Fruit fly (Drosophila melanogaster) whole organism, embryonic: ENCODE measurements around the gene RpS29.

Experiments used
- B-H2 ChIP-seq: fragments of 200-800 bp; sonication (Bioruptor generic); optimal IDR thresholded peaks from 2 replicates; lab custom pipeline; 2018; ENCODE audit warnings: missing biosample characterization, mild to moderate bottlenecking, missing genetic modification characterization
- CG1024 ChIP-seq: fragments of 200-800 bp; sonication (Bioruptor generic); IDR thresholded peaks from 2 replicates; pipeline ENCODE4 v1.3.6; 2022; ENCODE audit warnings: missing biosample characterization, missing genetic modification characterization
- CG10462 ChIP-seq: fragments of 200-800 bp; sonication (Bioruptor generic); optimal IDR thresholded peaks from 2 replicates; lab custom pipeline; 2016; ENCODE audit warnings: missing biosample characterization, missing genetic modification characterization
- CG10979 ChIP-seq: fragments of 200-800 bp; sonication (Bioruptor generic); optimal IDR thresholded peaks from 2 replicates; lab custom pipeline; 2018; ENCODE audit warnings: missing biosample characterization, mild to moderate bottlenecking, missing genetic modification characterization, moderate library complexity
- CG11504 ChIP-seq: fragments of 200-800 bp; sonication (Bioruptor generic); optimal IDR thresholded peaks from 3 replicates; lab custom pipeline; 2019; ENCODE audit warnings: missing biosample characterization, mild to moderate bottlenecking, missing genetic modification characterization, moderate library complexity
- CG12219 ChIP-seq: fragments of 200-800 bp; sonication (Bioruptor generic); optimal IDR thresholded peaks from 3 replicates; lab custom pipeline; 2018; ENCODE audit warnings: missing biosample characterization, mild to moderate bottlenecking, missing genetic modification characterization
- CG13424 ChIP-seq: fragments of 200-800 bp; sonication (Bioruptor generic); optimal IDR thresholded peaks from 2 replicates; lab custom pipeline; 2019; ENCODE audit warnings: missing biosample characterization, mild to moderate bottlenecking, missing genetic modification characterization, moderate library complexity
- CG14710 ChIP-seq: fragments of 200-800 bp; sonication (Bioruptor generic); optimal IDR thresholded peaks from 3 replicates; lab custom pipeline; 2019; ENCODE audit warnings: missing biosample characterization, mild to moderate bottlenecking, missing genetic modification characterization, moderate library complexity
- CG15479 ChIP-seq: fragments of 200-800 bp; sonication (Bioruptor generic); optimal IDR thresholded peaks from 3 replicates; lab custom pipeline; 2019; ENCODE audit warnings: missing biosample characterization, mild to moderate bottlenecking, missing genetic modification characterization, moderate library complexity
- CG1602 ChIP-seq: fragments of 200-800 bp; sonication (Bioruptor generic); optimal IDR thresholded peaks from 3 replicates; lab custom pipeline; 2016; ENCODE audit warnings: missing biosample characterization, missing genetic modification characterization
- CG30431 ChIP-seq: fragments of 200-800 bp; sonication (Bioruptor generic); optimal IDR thresholded peaks from 2 replicates; lab custom pipeline; 2017; ENCODE audit warnings: missing biosample characterization, missing genetic modification characterization
- CG31388 ChIP-seq: fragments of 200-800 bp; sonication (Bioruptor generic); optimal IDR thresholded peaks from 2 replicates; lab custom pipeline; 2016; ENCODE audit warnings: missing biosample characterization, missing genetic modification characterization
- CG3995 ChIP-seq: fragments of 200-800 bp; sonication (Bioruptor generic); optimal IDR thresholded peaks from 3 replicates; lab custom pipeline; 2016; ENCODE audit warnings: missing biosample characterization, missing genetic modification characterization
- CG4328 ChIP-seq: fragments of 200-800 bp; sonication (Bioruptor generic); optimal IDR thresholded peaks from 3 replicates; lab custom pipeline; 2017; ENCODE audit warnings: missing biosample characterization, missing genetic modification reagents, missing genetic modification characterization
- CG6272 ChIP-seq: fragments of 200-800 bp; sonication (Bioruptor generic); IDR thresholded peaks from 2 replicates; pipeline ENCODE4 v1.3.6; 2022; ENCODE audit warnings: missing biosample characterization, missing genetic modification characterization
- CG6654 ChIP-seq: fragments of 200-800 bp; sonication (Bioruptor generic); optimal IDR thresholded peaks from 2 replicates; lab custom pipeline; 2017; ENCODE audit warnings: missing biosample characterization, mild to moderate bottlenecking, missing genetic modification characterization
- CG7963 ChIP-seq: fragments of 200-800 bp; sonication (Bioruptor generic); IDR thresholded peaks from 3 replicates; pipeline ENCODE4 v1.3.6; 2022; ENCODE audit warnings: missing biosample characterization, missing genetic modification characterization; ENCODE audit not compliant: partially characterized antibody
- Camta ChIP-seq: fragments of 200-800 bp; sonication (Bioruptor generic); optimal IDR thresholded peaks from 2 replicates; lab custom pipeline; 2016; ENCODE audit warnings: missing biosample characterization, missing genetic modification characterization
- Fer2 ChIP-seq: fragments of 200-800 bp; sonication (Bioruptor generic); optimal IDR thresholded peaks from 2 replicates; lab custom pipeline; 2018; ENCODE audit warnings: missing biosample characterization, mild to moderate bottlenecking, missing genetic modification characterization, moderate library complexity
- Gsc ChIP-seq: fragments of 200-800 bp; sonication (Bioruptor generic); IDR thresholded peaks from 2 replicates; pipeline ENCODE4 v1.3.6; 2022; ENCODE audit warnings: missing biosample characterization, missing genetic modification characterization
- HHEX ChIP-seq: fragments of 200-800 bp; sonication (Bioruptor generic); optimal IDR thresholded peaks from 3 replicates; lab custom pipeline; 2017; ENCODE audit warnings: missing biosample characterization, mild to moderate bottlenecking, missing genetic modification characterization, missing genetic modification reagents
- HmgZ ChIP-seq: fragments of 200-800 bp; sonication (Bioruptor generic); optimal IDR thresholded peaks from 2 replicates; lab custom pipeline; 2018; ENCODE audit warnings: missing biosample characterization, mild to moderate bottlenecking, missing genetic modification characterization
- Hmr ChIP-seq: fragments of 200-800 bp; sonication (Bioruptor generic); optimal IDR thresholded peaks from 3 replicates; lab custom pipeline; 2017; ENCODE audit warnings: mild to moderate bottlenecking, missing biosample characterization, missing genetic modification reagents, missing genetic modification characterization
- Hsf ChIP-seq: fragments of 200-800 bp; sonication (Bioruptor generic); optimal IDR thresholded peaks from 3 replicates; lab custom pipeline; 2016; ENCODE audit warnings: missing biosample characterization, missing genetic modification characterization
- Mrtf ChIP-seq: fragments of 200-800 bp; sonication (Bioruptor generic); IDR thresholded peaks from 3 replicates; pipeline ENCODE4 v1.3.6; 2022; ENCODE audit warnings: missing biosample characterization, missing genetic modification characterization
- Poxn ChIP-seq: fragments of 200-800 bp; sonication (Bioruptor generic); IDR thresholded peaks from 2 replicates; pipeline ENCODE4 v1.3.6; 2022; ENCODE audit warnings: missing biosample characterization, missing genetic modification characterization
- Sox100B ChIP-seq: fragments of 200-800 bp; sonication (Bioruptor generic); optimal IDR thresholded peaks from 3 replicates; lab custom pipeline; 2018; ENCODE audit warnings: missing biosample characterization, mild to moderate bottlenecking, missing genetic modification characterization
- Sry-β ChIP-seq: fragments of 200-800 bp; sonication (Bioruptor generic); optimal IDR thresholded peaks from 2 replicates; lab custom pipeline; 2018; ENCODE audit warnings: missing biosample characterization, mild to moderate bottlenecking, missing genetic modification characterization, moderate library complexity
- Ssrp ChIP-seq: fragments of 200-800 bp; sonication (Bioruptor generic); optimal IDR thresholded peaks from 2 replicates; lab custom pipeline; 2018; ENCODE audit warnings: missing biosample characterization, mild to moderate bottlenecking, missing genetic modification characterization, moderate library complexity
- Tbp ChIP-seq: fragments of >200 bp; optimal IDR thresholded peaks from 2 replicates; lab custom pipeline; 2018; ENCODE audit warnings: missing biosample characterization, missing genetic modification characterization
- ato ChIP-seq: fragments of 200-800 bp; sonication (Bioruptor generic); IDR thresholded peaks from 2 replicates; pipeline ENCODE4 v1.3.6; 2022; ENCODE audit warnings: missing biosample characterization, missing genetic modification characterization; ENCODE audit not compliant: partially characterized antibody
- bbx ChIP-seq: fragments of 200-800 bp; sonication (Bioruptor generic); IDR thresholded peaks from 2 replicates; pipeline ENCODE4 v1.3.6; 2022; ENCODE audit warnings: missing biosample characterization, missing genetic modification characterization; ENCODE audit not compliant: partially characterized antibody
- dati ChIP-seq: fragments of 200-800 bp; sonication (Bioruptor generic); IDR thresholded peaks from 2 replicates; pipeline ENCODE4 v1.3.6; 2022; ENCODE audit warnings: missing biosample characterization, missing genetic modification characterization
- dimm ChIP-seq: fragments of 200-800 bp; sonication (Bioruptor generic); IDR thresholded peaks from 2 replicates; pipeline ENCODE4 v1.3.6; 2022; ENCODE audit warnings: missing biosample characterization, missing genetic modification characterization
- gsb-n ChIP-seq: fragments of 200-800 bp; sonication (Bioruptor generic); optimal IDR thresholded peaks from 3 replicates; lab custom pipeline; 2018; ENCODE audit warnings: missing biosample characterization, mild to moderate bottlenecking, missing genetic modification characterization
- ham ChIP-seq: fragments of 200-800 bp; sonication (Bioruptor generic); IDR thresholded peaks from 2 replicates; pipeline ENCODE4 v1.3.6; 2022; ENCODE audit warnings: missing biosample characterization, missing genetic modification characterization
- jigr1 ChIP-seq: fragments of 200-800 bp; sonication (Bioruptor generic); IDR thresholded peaks from 3 replicates; pipeline ENCODE4 v1.3.6; 2022; ENCODE audit warnings: missing biosample characterization, missing genetic modification characterization
- lab ChIP-seq: fragments of 200-800 bp; sonication (Bioruptor generic); optimal IDR thresholded peaks from 3 replicates; lab custom pipeline; 2017; ENCODE audit warnings: missing biosample characterization, missing genetic modification characterization, mild to moderate bottlenecking, moderate library complexity, missing genetic modification reagents
- lov ChIP-seq, 2 experiments: fragments of 200-800 bp in 1 of 2; fragments of >200 bp in 1 of 2; sonication (Bioruptor generic) in 1 of 2; IDR thresholded peaks in 1 of 2; optimal IDR thresholded peaks in 1 of 2; 2 replicates in 1 of 2; 3 replicates in 1 of 2; pipeline versions ENCODE4 v1.3.6 to Lab custom; 2017 to 2022; ENCODE audit warnings: missing biosample characterization in 1 of 2, missing genetic modification characterization in 1 of 2
- nmo ChIP-seq: fragments of 200-800 bp; sonication (Bioruptor generic); optimal IDR thresholded peaks from 2 replicates; lab custom pipeline; 2018; ENCODE audit warnings: missing biosample characterization, mild to moderate bottlenecking, missing genetic modification characterization, moderate library complexity
- prd ChIP-seq, 3 experiments: fragments of >200 bp in 2 of 3; fragments of 200-800 bp in 1 of 3; sonication (Bioruptor generic) in 1 of 3; optimal IDR thresholded peaks in 2 of 3; IDR thresholded peaks in 1 of 3; 2 replicates in 2 of 3; 3 replicates in 1 of 3; pipeline versions ENCODE4 v1.3.6 to Lab custom; 2017 to 2022; ENCODE audit warnings: missing biosample characterization in 1 of 3, missing genetic modification characterization in 1 of 3
- pros ChIP-seq: fragments of 200-800 bp; sonication (Bioruptor generic); optimal IDR thresholded peaks from 3 replicates; lab custom pipeline; 2019; ENCODE audit warnings: missing biosample characterization, mild to moderate bottlenecking, missing genetic modification characterization, moderate library complexity
- ro ChIP-seq: fragments of 200-800 bp; sonication (Bioruptor generic); IDR thresholded peaks from 2 replicates; pipeline ENCODE4 v1.3.6; 2022; ENCODE audit warnings: missing biosample characterization, missing genetic modification characterization
- sd ChIP-seq: fragments of 200-800 bp; sonication (Bioruptor generic); optimal IDR thresholded peaks from 3 replicates; lab custom pipeline; 2018; ENCODE audit warnings: missing biosample characterization, mild to moderate bottlenecking, missing genetic modification characterization, moderate library complexity
- sens ChIP-seq: fragments of 200-800 bp; sonication (Bioruptor generic); peaks from one replicate; lab custom pipeline; 2016; ENCODE audit warnings: missing biosample characterization, missing genetic modification characterization
- tx ChIP-seq: fragments of 200-800 bp; sonication (Bioruptor generic); optimal IDR thresholded peaks from 2 replicates; lab custom pipeline; 2016; ENCODE audit warnings: missing biosample characterization, missing genetic modification characterization
- zen ChIP-seq: fragments of 200-800 bp; sonication (Bioruptor generic); optimal IDR thresholded peaks from 3 replicates; lab custom pipeline; 2018; ENCODE audit warnings: missing biosample characterization, mild to moderate bottlenecking, missing genetic modification characterization, moderate library complexity

The RpS29 gene

DNA sequence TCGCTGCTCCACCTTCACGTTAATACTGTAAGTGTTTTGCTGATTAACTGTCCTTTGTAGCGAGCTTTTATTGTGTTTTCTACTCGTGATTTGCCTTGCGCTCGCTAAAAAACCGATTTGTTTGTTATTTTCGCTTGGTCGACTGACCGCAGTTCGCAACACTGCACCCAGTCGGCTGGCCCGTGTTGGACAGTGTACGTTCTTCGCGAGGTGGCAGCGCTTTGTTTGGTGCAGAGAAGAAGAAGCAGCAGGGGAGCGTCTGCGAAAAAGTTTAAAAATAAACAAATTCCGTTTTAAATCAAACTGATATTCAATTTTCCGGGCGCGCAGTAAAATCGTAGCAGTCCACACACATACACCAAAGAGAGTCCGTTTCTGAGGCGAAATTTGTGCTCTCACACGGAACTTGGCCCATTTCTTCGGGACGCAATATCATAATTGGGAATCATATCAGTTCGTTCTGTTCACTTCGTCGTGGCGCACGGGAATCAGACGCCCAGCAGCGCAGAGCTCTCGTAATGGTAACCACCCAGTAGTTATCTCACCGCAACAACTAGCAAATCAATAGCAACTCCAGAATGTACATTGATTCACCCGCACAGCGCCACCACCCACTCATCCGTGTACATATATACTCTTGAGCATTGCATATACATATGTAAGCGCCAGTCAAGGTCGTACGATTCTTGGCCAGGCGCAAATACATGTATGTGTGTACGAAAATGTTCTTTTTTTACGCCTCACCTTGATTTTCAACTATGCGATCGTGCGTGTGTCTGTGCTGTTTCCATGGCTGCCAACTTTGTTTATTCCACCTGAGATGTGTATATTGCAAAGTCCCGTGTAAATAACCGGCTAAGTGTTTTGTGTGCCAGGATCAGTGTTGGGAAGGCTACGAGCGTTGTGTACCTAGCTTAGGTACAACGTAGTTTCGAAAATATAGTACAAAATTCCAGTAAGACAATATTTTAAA is 9.9 kb upstream of the RpS29 start, which contains the start of gene Naa80 (continued):
- TF ChIP-seq B-H2 (GFP tag; lab: Kevin White, UChicago) (peak; percentile 84), Hmr (GFP tag; lab: Kevin White, UChicago) (peak; percentile 83), CG11504 (tag; lab: Kevin White, UChicago) (no peak), CG4328 (GFP tag; lab: Kevin White, UChicago) (peak; percentile 1), Hsf (GFP tag; lab: Kevin White, UChicago) (peak; percentile 75), lab (peak; percentile 83), nmo (GFP tag; lab: Kevin White, UChicago) (peak; percentile 63), Ssrp (tag; lab: Kevin White, UChicago) (peak; percentile 12), CG30431 (GFP tag; lab: Kevin White, UChicago) (no peak), Sry-β (no peak), ato (GFP tag; lab: Robert Waterston, UW) (no peak; the same call in 1 of the 2 replicates), jigr1 (GFP tag; lab: Robert Waterston, UW) (no peak), dati (GFP tag; lab: Robert Waterston, UW) (no peak), Fer2 (tag; lab: Kevin White, UChicago) (peak; percentile 8), sd (tag; lab: Kevin White, UChicago) (peak; percentile 52), CG7963 (GFP tag; lab: Robert Waterston, UW) (no peak), CG1024 (GFP tag; lab: Robert Waterston, UW) (peak; percentile 48; the same call in 1 of the 2 replicates), HHEX (GFP tag; lab: Kevin White, UChicago) (peak; percentile 66), CG12219 (GFP tag; lab: Kevin White, UChicago) (no peak), Mrtf (no peak), CG10462 (no peak), ham (GFP tag; lab: Robert Waterston, UW) (no peak), CG1602 (peak; percentile 21), dimm (GFP tag; lab: Robert Waterston, UW) (no peak), gsb-n (tag; lab: Kevin White, UChicago) (no peak), CG10979 (tag; lab: Kevin White, UChicago) (peak; percentile 21), Sox100B (GFP tag; lab: Kevin White, UChicago) (no peak), zen (tag; lab: Kevin White, UChicago) (peak; percentile 15), ro (GFP tag; lab: Robert Waterston, UW) (no peak), CG31388 (GFP tag; lab: Kevin White, UChicago) (no peak), CG14710 (peak; percentile 43), Camta (GFP tag; lab: Kevin White, UChicago) (peak; percentile 35), sens (GFP tag; lab: Kevin White, UChicago) (peak; percentile 85), prd (optimal IDR thresholded peaks at IDR 0.05; lab: Kevin White, UChicago) (no peak), prd (GFP tag; IDR thresholded peaks at IDR 0.05; lab: Robert Waterston, UW) (peak; percentile 61; the same call in 2 of the 3 replicates), Tbp (peak; percentile 9), tx (GFP tag; lab: Kevin White, UChicago) (peak; percentile 69), bbx (GFP tag; lab: Robert Waterston, UW) (peak; percentile 65), Gsc (GFP tag; lab: Robert Waterston, UW) (no peak), HmgZ (tag; lab: Kevin White, UChicago) (peak; percentile 87), CG6654 (GFP tag; lab: Kevin White, UChicago) (no peak), CG13424 (tag; lab: Kevin White, UChicago) (peak; percentile 52), CG3995 (GFP tag; lab: Kevin White, UChicago) (peak; percentile 68), pros (GFP tag; lab: Kevin White, UChicago) (no peak), lov (optimal IDR thresholded peaks at IDR 0.05; lab: Kevin White, UChicago) (no peak), lov (GFP tag; IDR thresholded peaks at IDR 0.05; lab: Robert Waterston, UW) (peak; percentile 26; the same call in 1 of the 3 replicates), Poxn (GFP tag; lab: Robert Waterston, UW) (no peak), CG6272 (GFP tag; lab: Robert Waterston, UW) (no peak), CG15479 (GFP tag; lab: Kevin White, UChicago) (no peak)
